Fruit fly (Drosophila melanogaster) whole organism, embryonic: ENCODE results near the gene mRpL3.

Experiments
- BtbVII ChIP-seq: fragments of 200-800 bp; sonication (Bioruptor generic); optimal IDR thresholded peaks from 3 replicates; lab custom pipeline; 2017; ENCODE audit warnings: missing biosample characterization, mild to moderate bottlenecking, missing genetic modification characterization
- CG10274 ChIP-seq: fragments of 200-800 bp; sonication (Bioruptor generic); optimal IDR thresholded peaks from 3 replicates; lab custom pipeline; 2017; ENCODE audit warnings: missing biosample characterization, mild to moderate bottlenecking, missing genetic modification characterization
- CG10543 ChIP-seq: fragments of 200-800 bp; sonication (Bioruptor generic); optimal IDR thresholded peaks from 3 replicates; lab custom pipeline; 2017; ENCODE audit warnings: missing biosample characterization, mild to moderate bottlenecking, missing genetic modification characterization, moderate library complexity
- CG11093 ChIP-seq: fragments of 200-800 bp; sonication (Bioruptor generic); IDR thresholded peaks from 3 replicates; pipeline ENCODE4 v1.3.6; 2022; ENCODE audit warnings: missing biosample characterization, missing genetic modification characterization
- CG11696 ChIP-seq: fragments of 200-800 bp; sonication (Bioruptor generic); IDR thresholded peaks from 2 replicates; pipeline ENCODE4 v1.3.6; 2022; ENCODE audit warnings: missing biosample characterization, missing genetic modification characterization
- CG12104 ChIP-seq: fragments of 200-800 bp; sonication (Bioruptor generic); optimal IDR thresholded peaks from 3 replicates; lab custom pipeline; 2016; ENCODE audit warnings: missing biosample characterization, missing genetic modification characterization
- CG12391 ChIP-seq: fragments of 200-800 bp; sonication (Bioruptor generic); optimal IDR thresholded peaks from 3 replicates; lab custom pipeline; 2018; ENCODE audit warnings: missing biosample characterization, mild to moderate bottlenecking, missing genetic modification characterization, moderate library complexity
- CG17802 ChIP-seq: fragments of 200-800 bp; sonication (Bioruptor generic); optimal IDR thresholded peaks from 2 replicates; lab custom pipeline; 2018; ENCODE audit warnings: missing biosample characterization, mild to moderate bottlenecking, missing genetic modification characterization, moderate library complexity
- CG2129 ChIP-seq: fragments of 200-800 bp; sonication (Bioruptor generic); IDR thresholded peaks from 2 replicates; pipeline ENCODE4 v1.3.6; 2022; ENCODE audit warnings: missing biosample characterization, missing genetic modification characterization; ENCODE audit not compliant: partially characterized antibody
- CG3065 ChIP-seq: fragments of 200-800 bp; sonication (Bioruptor generic); optimal IDR thresholded peaks from 2 replicates; lab custom pipeline; 2016; ENCODE audit warnings: missing biosample characterization, missing genetic modification characterization
- CG34422 ChIP-seq: fragments of 200-800 bp; sonication (Bioruptor generic); IDR thresholded peaks from 3 replicates; pipeline ENCODE4 v1.3.6; 2022; ENCODE audit warnings: missing biosample characterization, missing genetic modification characterization
- CG3838 ChIP-seq: fragments of 200-800 bp; sonication (Bioruptor generic); optimal IDR thresholded peaks from 3 replicates; lab custom pipeline; 2016; ENCODE audit warnings: missing biosample characterization, missing genetic modification characterization
- CG4404 ChIP-seq: fragments of 200-800 bp; sonication (Bioruptor generic); IDR thresholded peaks from 2 replicates; pipeline ENCODE4 v1.3.6; 2022; ENCODE audit warnings: missing biosample characterization, missing genetic modification characterization
- CG5245 ChIP-seq: fragments of 200-800 bp; sonication (Bioruptor generic); optimal IDR thresholded peaks from 3 replicates; lab custom pipeline; 2016; ENCODE audit warnings: missing biosample characterization, missing genetic modification characterization
- CG7372 ChIP-seq: fragments of 200-800 bp; sonication (Bioruptor generic); IDR thresholded peaks from 2 replicates; pipeline ENCODE4 v1.3.6; 2022; ENCODE audit warnings: missing biosample characterization, missing genetic modification characterization
- CG7963 ChIP-seq: fragments of 200-800 bp; sonication (Bioruptor generic); IDR thresholded peaks from 3 replicates; pipeline ENCODE4 v1.3.6; 2022; ENCODE audit warnings: missing biosample characterization, missing genetic modification characterization; ENCODE audit not compliant: partially characterized antibody
- CG8765 ChIP-seq: fragments of 200-800 bp; sonication (Bioruptor generic); IDR thresholded peaks from 2 replicates; pipeline ENCODE4 v1.3.6; 2022; ENCODE audit warnings: missing biosample characterization, missing genetic modification characterization
- CG9215 ChIP-seq: fragments of 200-800 bp; sonication (Bioruptor generic); IDR thresholded peaks from 2 replicates; pipeline ENCODE4 v1.3.6; 2022; ENCODE audit warnings: missing biosample characterization, missing genetic modification characterization
- D19A ChIP-seq: fragments of 200-800 bp; optimal IDR thresholded peaks from 3 replicates; lab custom pipeline; 2019; ENCODE audit warnings: missing biosample characterization, mild to moderate bottlenecking, missing genetic modification characterization, moderate library complexity
- D19B ChIP-seq: fragments of 200-800 bp; sonication (Bioruptor generic); optimal IDR thresholded peaks from 2 replicates; lab custom pipeline; 2017; ENCODE audit warnings: missing biosample characterization, mild to moderate bottlenecking, missing genetic modification characterization
- Dip2 ChIP-seq: fragments of 200-800 bp; sonication (Bioruptor generic); IDR thresholded peaks from 2 replicates; pipeline ENCODE4 v1.3.6; 2022; ENCODE audit warnings: missing biosample characterization, missing genetic modification characterization
- Dip3 ChIP-seq: fragments of 200-800 bp; sonication (Bioruptor generic); optimal IDR thresholded peaks from 3 replicates; lab custom pipeline; 2016; ENCODE audit warnings: missing biosample characterization, missing genetic modification characterization
- E2f1 ChIP-seq: fragments of 200-800 bp; sonication (Bioruptor generic); IDR thresholded peaks from 2 replicates; pipeline ENCODE4 v1.3.6; 2022; ENCODE audit warnings: missing biosample characterization, missing genetic modification characterization
- Fer3 ChIP-seq: fragments of 200-800 bp; sonication (Bioruptor generic); optimal IDR thresholded peaks from 2 replicates; lab custom pipeline; 2018; ENCODE audit warnings: missing biosample characterization, mild to moderate bottlenecking, missing genetic modification characterization, moderate library complexity
- HmgZ ChIP-seq: fragments of 200-800 bp; sonication (Bioruptor generic); optimal IDR thresholded peaks from 2 replicates; lab custom pipeline; 2018; ENCODE audit warnings: missing biosample characterization, mild to moderate bottlenecking, missing genetic modification characterization
- Hr39 ChIP-seq: fragments of >200 bp; optimal IDR thresholded peaks from 2 replicates; lab custom pipeline; 2017
- NC2α ChIP-seq: fragments of 200-800 bp; sonication (Bioruptor generic); optimal IDR thresholded peaks from 2 replicates; lab custom pipeline; 2016; ENCODE audit warnings: missing biosample characterization, missing genetic modification characterization
- Neu2 ChIP-seq: fragments of 200-800 bp; sonication (Bioruptor generic); optimal IDR thresholded peaks from 3 replicates; lab custom pipeline; 2016; ENCODE audit warnings: missing biosample characterization, missing genetic modification characterization, borderline replicate concordance
- Poxn ChIP-seq: fragments of 200-800 bp; sonication (Bioruptor generic); IDR thresholded peaks from 2 replicates; pipeline ENCODE4 v1.3.6; 2022; ENCODE audit warnings: missing biosample characterization, missing genetic modification characterization
- ab ChIP-seq: fragments of 200-800 bp; sonication (Bioruptor generic); optimal IDR thresholded peaks from 2 replicates; lab custom pipeline; 2016; ENCODE audit warnings: missing biosample characterization, missing genetic modification characterization
- abd-A ChIP-seq: fragments of 200-800 bp; sonication (Bioruptor generic); optimal IDR thresholded peaks from 3 replicates; lab custom pipeline; 2019; ENCODE audit warnings: missing biosample characterization, mild to moderate bottlenecking, missing genetic modification characterization, moderate library complexity
- ase ChIP-seq: fragments of 200-800 bp; sonication (Bioruptor generic); IDR thresholded peaks from 3 replicates; pipeline ENCODE4 v1.3.6; 2022; ENCODE audit warnings: missing biosample characterization, missing genetic modification characterization
- croc ChIP-seq: fragments of 200-800 bp; sonication (Bioruptor generic); conservative IDR thresholded peaks from 3 replicates; pipeline ENCODE4 v1.3.6; 2022; ENCODE audit warnings: missing biosample characterization, missing genetic modification characterization
- crol ChIP-seq: fragments of 200-800 bp; sonication (Bioruptor generic); IDR thresholded peaks from 2 replicates; pipeline ENCODE4 v1.3.6; 2022; ENCODE audit warnings: missing biosample characterization, missing genetic modification characterization
- dan ChIP-seq: fragments of 200-800 bp; sonication (Bioruptor generic); IDR thresholded peaks from 2 replicates; pipeline ENCODE4 v1.3.6; 2022; ENCODE audit warnings: missing biosample characterization, missing genetic modification characterization
- dati ChIP-seq: fragments of 200-800 bp; sonication (Bioruptor generic); IDR thresholded peaks from 2 replicates; pipeline ENCODE4 v1.3.6; 2022; ENCODE audit warnings: missing biosample characterization, missing genetic modification characterization
- disco-r ChIP-seq: fragments of 200-800 bp; sonication (Bioruptor generic); optimal IDR thresholded peaks from 2 replicates; lab custom pipeline; 2016; ENCODE audit warnings: missing biosample characterization, missing genetic modification characterization
- dm ChIP-seq: fragments of 200-800 bp; sonication (Bioruptor generic); optimal IDR thresholded peaks from 3 replicates; lab custom pipeline; 2016; ENCODE audit warnings: missing biosample characterization, missing genetic modification characterization
- exex ChIP-seq: fragments of 200-800 bp; sonication (Bioruptor generic); optimal IDR thresholded peaks from 4 replicates; lab custom pipeline; 2018; ENCODE audit warnings: missing biosample characterization, mild to moderate bottlenecking, missing genetic modification characterization, moderate library complexity
- gsb-n ChIP-seq: fragments of 200-800 bp; sonication (Bioruptor generic); optimal IDR thresholded peaks from 3 replicates; lab custom pipeline; 2018; ENCODE audit warnings: missing biosample characterization, mild to moderate bottlenecking, missing genetic modification characterization
- h ChIP-seq: fragments of >200 bp; optimal IDR thresholded peaks from 2 replicates; lab custom pipeline; 2017
- hb ChIP-seq: fragments of 200-800 bp; sonication (Bioruptor generic); IDR thresholded peaks from 3 replicates; pipeline ENCODE4 v1.3.6; 2022; ENCODE audit warnings: missing biosample characterization, missing genetic modification characterization; ENCODE audit not compliant: partially characterized antibody
- hth ChIP-seq: fragments of >200 bp; optimal IDR thresholded peaks from 2 replicates; lab custom pipeline; 2017; ENCODE audit warnings: inconsistent platforms
- kah ChIP-seq: fragments of 200-800 bp; sonication (Bioruptor generic); optimal IDR thresholded peaks from 2 replicates; lab custom pipeline; 2018; ENCODE audit warnings: missing biosample characterization, mild to moderate bottlenecking, missing genetic modification characterization
- otp ChIP-seq: fragments of 200-800 bp; sonication (Bioruptor generic); IDR thresholded peaks from 3 replicates; pipeline ENCODE4, ENCODE4 v1.3.6; 2022; ENCODE audit warnings: missing biosample characterization, missing genetic modification characterization
- pan ChIP-seq, 4 experiments: fragments of >200 bp in 3 of 4; fragments of 200-800 bp in 1 of 4; sonication (Bioruptor generic) in 1 of 4; optimal IDR thresholded peaks in 3 of 4; IDR thresholded peaks in 1 of 4; 2 replicates each; pipeline versions ENCODE4 v1.3.6 to Lab custom; 2017 to 2022; ENCODE audit warnings: missing biosample characterization in 2 of 4, missing genetic modification characterization in 2 of 4, mixed read lengths in 1 of 4
- repo ChIP-seq: fragments of 200-800 bp; sonication (Bioruptor generic); optimal IDR thresholded peaks from 2 replicates; lab custom pipeline; 2016; ENCODE audit warnings: missing biosample characterization, missing genetic modification characterization
- sens-2 ChIP-seq: fragments of 200-800 bp; sonication (Bioruptor generic); IDR thresholded peaks from 2 replicates; pipeline ENCODE4 v1.3.6; 2022; ENCODE audit warnings: missing biosample characterization, missing genetic modification characterization
- sima ChIP-seq: fragments of 200-800 bp; sonication (Bioruptor generic); optimal IDR thresholded peaks from 2 replicates; lab custom pipeline; 2016; ENCODE audit warnings: missing biosample characterization, missing genetic modification characterization
- sug ChIP-seq: fragments of 200-800 bp; optimal IDR thresholded peaks from 2 replicates; lab custom pipeline; 2019; ENCODE audit warnings: missing biosample characterization, mild to moderate bottlenecking, missing genetic modification characterization, moderate library complexity
- tll ChIP-seq, 2 experiments: fragments of 200-800 bp in 1 of 2; fragments of >200 bp in 1 of 2; sonication (Bioruptor generic) in 1 of 2; optimal IDR thresholded peaks; 2 replicates each; lab custom pipeline; 2017 to 2019; ENCODE audit warnings: missing biosample characterization in 2 of 2, missing genetic modification characterization in 2 of 2, mild to moderate bottlenecking in 1 of 2, moderate library complexity in 1 of 2
- yki ChIP-seq: fragments of >200 bp; optimal IDR thresholded peaks from 3 replicates; lab custom pipeline; 2018
- z ChIP-seq: fragments of 200-800 bp; sonication (Bioruptor generic); IDR thresholded peaks from 3 replicates; pipeline ENCODE4 v1.3.6; 2022; ENCODE audit warnings: missing biosample characterization, missing genetic modification characterization

mRpL3 gene

DNA sequence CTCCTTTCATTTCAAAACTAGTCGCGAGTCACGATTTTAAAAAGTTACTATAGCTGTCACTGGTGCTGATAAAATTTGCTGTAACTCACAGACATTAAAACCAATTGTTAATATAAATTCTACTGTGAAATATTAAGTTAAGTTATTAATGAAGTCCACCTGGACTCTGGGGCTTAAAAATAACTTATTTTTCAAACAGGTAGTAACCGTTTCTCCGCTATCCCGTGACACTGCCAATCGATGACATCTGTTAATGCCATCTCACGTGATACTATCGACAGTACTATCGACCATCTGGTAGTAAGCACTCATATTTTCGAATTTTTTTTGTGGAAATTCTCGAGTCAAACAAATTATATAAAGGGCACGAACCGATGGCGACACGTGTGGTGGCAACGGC is 27.1 kb upstream of the mRpL3 start, which contains the start of the genes CG12379 and MagR (continued):
- peak; percentile 6 for TF ChIP-seq kah
- TF ChIP-seq Hr39 (lab: Kevin White, UChicago) = no peak
- no peak for TF ChIP-seq crol (GFP tag; lab: Robert Waterston, UW)
- TF ChIP-seq CG34422 (GFP tag; lab: Robert Waterston, UW) = no peak
- TF ChIP-seq Poxn (GFP tag; lab: Robert Waterston, UW) = no peak
- TF ChIP-seq CG12104 (GFP tag; lab: Kevin White, UChicago) = peak; percentile 46
- TF ChIP-seq D19B (GFP tag; lab: Kevin White, UChicago) = no peak
- TF ChIP-seq CG4404 (GFP tag; lab: Robert Waterston, UW) = peak; percentile 55; the same call in 1 of the 2 replicates
- TF ChIP-seq HmgZ (tag; lab: Kevin White, UChicago) = peak; percentile 42
- peak; percentile 4 for TF ChIP-seq CG10274
- no peak for TF ChIP-seq CG8765
- TF ChIP-seq Dip3 (GFP tag; lab: Kevin White, UChicago) = peak; percentile 34
- TF ChIP-seq h (lab: Kevin White, UChicago) = no peak
- peak; percentile 66 for TF ChIP-seq Fer3
- TF ChIP-seq dm = peak; percentile 38
- TF ChIP-seq hth (lab: Kevin White, UChicago) = no peak
- peak; percentile 19 for TF ChIP-seq BtbVII
- TF ChIP-seq sima (GFP tag; lab: Kevin White, UChicago) = no peak
- TF ChIP-seq E2f1 (GFP tag; lab: Robert Waterston, UW) = peak; percentile 32; the same call in 1 of the 2 replicates
- TF ChIP-seq gsb-n (tag; lab: Kevin White, UChicago) = no peak
- peak in 1 of 2 experiments; percentile 83 for TF ChIP-seq tll (GFP tag; optimal IDR thresholded peaks at IDR 0.05; lab: Kevin White, UChicago)
- TF ChIP-seq dati (GFP tag; lab: Robert Waterston, UW) = no peak
- peak; percentile 48 for TF ChIP-seq CG2129 (GFP tag; lab: Robert Waterston, UW)
- no peak for TF ChIP-seq pan (optimal IDR thresholded peaks at IDR 0.05; lab: Kevin White, UChicago)
- no peak for TF ChIP-seq pan (GFP tag; optimal IDR thresholded peaks at IDR 0.05 in 1 of 2, IDR thresholded peaks at IDR 0.05 in 1 of 2)
- TF ChIP-seq sug (tag; lab: Kevin White, UChicago) = peak; percentile 83
- no peak for TF ChIP-seq otp (GFP tag; lab: Robert Waterston, UW)
- TF ChIP-seq hb = peak; percentile 70; the same call in 1 of the 3 replicates
- TF ChIP-seq CG3065 = peak; percentile 16
- TF ChIP-seq CG17802 = no peak
- TF ChIP-seq CG10543 (GFP tag; lab: Kevin White, UChicago) = no peak
- no peak for TF ChIP-seq NC2α (GFP tag; lab: Kevin White, UChicago)
- TF ChIP-seq D19A (tag; lab: Kevin White, UChicago) = peak; percentile 17
- TF ChIP-seq disco-r (GFP tag; lab: Kevin White, UChicago) = peak; percentile 18
- no peak for TF ChIP-seq abd-A (tag; lab: Kevin White, UChicago)
- peak; percentile 65 for TF ChIP-seq CG12391 (tag; lab: Kevin White, UChicago)
- no peak; the same call in 2 of the 3 replicates for TF ChIP-seq croc (GFP tag; lab: Robert Waterston, UW)
- TF ChIP-seq CG7372 (GFP tag; lab: Robert Waterston, UW) = peak; percentile 40; the same call in 1 of the 2 replicates
- no peak for TF ChIP-seq ab
- TF ChIP-seq CG3838 (GFP tag; lab: Kevin White, UChicago) = no peak
- TF ChIP-seq z (GFP tag; lab: Robert Waterston, UW) = no peak
- TF ChIP-seq Dip2 (GFP tag; lab: Robert Waterston, UW) = no peak
- no peak for TF ChIP-seq CG11093 (GFP tag; lab: Robert Waterston, UW)
- no peak for TF ChIP-seq yki (lab: Kevin White, UChicago)
- no peak for TF ChIP-seq exex (tag; lab: Kevin White, UChicago)
- peak; percentile 98 for TF ChIP-seq Neu2 (GFP tag; lab: Kevin White, UChicago)
- TF ChIP-seq CG5245 (GFP tag; lab: Kevin White, UChicago) = no peak
- TF ChIP-seq dan = no peak
- TF ChIP-seq CG9215 = peak; percentile 63
- TF ChIP-seq CG11696 (GFP tag; lab: Robert Waterston, UW) = no peak
- no peak for TF ChIP-seq sens-2
- no peak for TF ChIP-seq repo (GFP tag; lab: Kevin White, UChicago)
- peak; percentile 60 for TF ChIP-seq CG7963 (GFP tag; lab: Robert Waterston, UW)
- no peak for TF ChIP-seq ase (GFP tag; lab: Robert Waterston, UW)
